Worm (Caenorhabditis elegans) whole organism, L1 larva: Measurements from ENCODE around the gene spex-3.

Source experiments
- aha-1 ChIP-seq: fragments of 150-350 bp; optimal IDR thresholded peaks from 2 replicates; lab custom pipeline; 2014; ENCODE audit warnings: missing biosample characterization, missing genetic modification characterization
- ceh-90 ChIP-seq: sonication (generic microtip); optimal IDR thresholded peaks from 2 replicates; lab custom pipeline; 2016; ENCODE audit warnings: missing genetic modification characterization, missing compliant biosample characterization
- elt-3 ChIP-seq, 6 experiments: fragments of 150-350 bp in 1 of 6; sonication (generic microtip); optimal IDR thresholded peaks; 2 replicates each; lab custom pipeline; 2017 to 2018; ENCODE audit warnings: missing biosample characterization in 6 of 6, missing genetic modification characterization in 6 of 6, inconsistent platforms in 1 of 6
- nhr-12 ChIP-seq: sonication (generic microtip); optimal IDR thresholded peaks from 2 replicates; lab custom pipeline; 2017; ENCODE audit warnings: missing biosample characterization, missing genetic modification characterization
- nhr-237 ChIP-seq: fragments of 150-350 bp; optimal IDR thresholded peaks from 2 replicates; lab custom pipeline; 2014; ENCODE audit warnings: missing biosample characterization, missing genetic modification characterization
- skn-1 ChIP-seq: fragments of 150-350 bp; optimal IDR thresholded peaks from 2 replicates; lab custom pipeline; 2014; ENCODE audit warnings: missing biosample characterization, missing genetic modification characterization
- sox-4 ChIP-seq: sonication (generic microtip); optimal IDR thresholded peaks from 2 replicates; lab custom pipeline; 2016; ENCODE audit warnings: missing genetic modification characterization, missing compliant biosample characterization
- sptf-1 ChIP-seq: fragments of 150-350 bp; optimal IDR thresholded peaks from 2 replicates; lab custom pipeline; 2014; ENCODE audit warnings: missing biosample characterization, missing genetic modification characterization

DNA sequence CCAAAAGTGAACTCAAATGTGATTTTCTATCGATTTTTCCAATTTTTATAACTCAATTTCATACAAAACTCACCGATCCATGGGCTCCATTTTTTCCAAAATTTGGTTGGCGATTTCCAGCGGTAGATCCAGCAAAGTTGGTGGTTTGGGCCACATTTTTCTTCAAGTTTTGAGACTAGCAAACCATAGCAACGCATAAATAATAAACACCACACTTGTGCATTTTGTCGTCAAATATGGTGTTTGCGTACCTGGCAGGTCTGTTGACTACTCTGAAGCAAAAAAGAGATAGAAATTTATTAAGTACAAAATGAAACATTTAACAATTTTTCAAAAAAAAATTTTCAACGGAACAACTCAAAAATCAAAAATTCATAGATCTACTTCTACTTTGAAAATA is 3.1 kb upstream of the spex-3 start:
- TF ChIP-seq ceh-90 (tag; lab: Kevin White, UChicago), result no peak
- no peak for TF ChIP-seq aha-1 (tag; lab: Kevin White, UChicago)
- no peak for TF ChIP-seq nhr-237 (tag; lab: Kevin White, UChicago)
- TF ChIP-seq skn-1 (tag; lab: Kevin White, UChicago), result no peak
- no peak for TF ChIP-seq nhr-12
- TF ChIP-seq elt-3 (tag; optimal IDR thresholded peaks at IDR 0.05; lab: Kevin White, UChicago), result no peak
- TF ChIP-seq sox-4 (tag; lab: Kevin White, UChicago), result no peak
- TF ChIP-seq sptf-1 (tag; lab: Kevin White, UChicago), result no peak
